Fruit fly (Drosophila melanogaster) whole organism, wandering third instar larva: Measurements from ENCODE around the gene pyd.

Experiments
- CG32264 ChIP-seq: fragments of 200-800 bp; sonication (Bioruptor generic); optimal IDR thresholded peaks from 2 replicates; lab custom pipeline; 2016; ENCODE audit warnings: missing biosample characterization, missing genetic modification characterization
- CG9705 ChIP-seq: fragments of 200-800 bp; sonication (Bioruptor generic); optimal IDR thresholded peaks from 2 replicates; lab custom pipeline; 2018; ENCODE audit warnings: missing biosample characterization, mild to moderate bottlenecking, missing genetic modification characterization
- HLH106 ChIP-seq: fragments of 200-800 bp; optimal IDR thresholded peaks from 3 replicates; lab custom pipeline; 2019; ENCODE audit warnings: missing biosample characterization, mild to moderate bottlenecking, missing genetic modification characterization, moderate library complexity
- Hnf4 ChIP-seq: fragments of 200-800 bp; sonication (Bioruptor generic); optimal IDR thresholded peaks from 2 replicates; lab custom pipeline; 2016; ENCODE audit warnings: missing biosample characterization, mild to moderate bottlenecking, missing genetic modification characterization
- Hr78 ChIP-seq: fragments of >200 bp; optimal IDR thresholded peaks from 2 replicates; lab custom pipeline; 2017; ENCODE audit warnings: missing biosample characterization, missing genetic modification characterization
- Hr83 ChIP-seq: fragments of 200-300 bp; sonication (Bioruptor generic); optimal IDR thresholded peaks from 2 replicates; lab custom pipeline; 2016; ENCODE audit warnings: missing biosample characterization, mild to moderate bottlenecking, missing genetic modification characterization, moderate library complexity; ENCODE audit not compliant: poor library complexity, severe bottlenecking
- h ChIP-seq: fragments of 200-800 bp; sonication (Bioruptor generic); optimal IDR thresholded peaks from 3 replicates; lab custom pipeline; 2016; ENCODE audit warnings: missing biosample characterization, mild to moderate bottlenecking, missing genetic modification characterization
- jim ChIP-seq: fragments of 175-275, 200-325 bp; sonication (Bioruptor generic); optimal IDR thresholded peaks from 2 replicates; lab custom pipeline; 2016; ENCODE audit warnings: missing biosample characterization, mild to moderate bottlenecking, missing genetic modification characterization
- pan ChIP-seq: fragments of >200 bp; optimal IDR thresholded peaks from 2 replicates; lab custom pipeline; 2017
- usp ChIP-seq: fragments of >200 bp; optimal IDR thresholded peaks from 2 replicates; lab custom pipeline; 2017; ENCODE audit warnings: missing biosample characterization, missing genetic modification characterization

DNA sequence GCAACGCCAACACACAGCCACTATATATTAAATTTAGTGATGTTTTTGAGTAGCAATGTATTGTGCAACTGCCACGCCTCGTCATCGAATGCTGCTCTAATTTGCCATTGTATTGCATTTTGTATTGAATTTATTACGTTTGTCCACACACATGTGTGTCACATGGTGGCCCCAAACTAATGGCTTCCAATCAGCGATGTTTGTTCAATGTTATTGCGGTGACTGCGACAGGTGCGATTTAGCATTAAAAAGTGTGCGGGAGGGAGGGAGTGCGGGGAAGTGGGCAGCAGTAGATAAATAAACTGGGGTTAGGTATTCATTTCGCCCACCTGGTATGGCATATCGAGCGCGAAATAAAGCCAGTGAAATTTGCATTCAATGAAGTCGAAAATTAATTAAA, 9.8 kb downstream of the pyd start:
- no peak for TF ChIP-seq usp
- TF ChIP-seq HLH106 (tag; lab: Kevin White, UChicago) = no peak
- no peak for TF ChIP-seq CG9705 (GFP tag; lab: Kevin White, UChicago)
- no peak for TF ChIP-seq h (GFP tag; lab: Kevin White, UChicago)
- no peak for TF ChIP-seq jim (GFP tag; lab: Kevin White, UChicago)
- no peak for TF ChIP-seq pan (lab: Kevin White, UChicago)
- TF ChIP-seq Hr83 (GFP tag; lab: Kevin White, UChicago) = no peak
- TF ChIP-seq Hnf4 = no peak
- TF ChIP-seq CG32264 = no peak
- no peak for TF ChIP-seq Hr78 (GFP tag; lab: Kevin White, UChicago)
